Fruit fly (Drosophila melanogaster): ENCODE measurements around the gene PolE1.

The PolE1 gene

dm6 chr3R:23337183-23337825 is 10.6 kb upstream of the PolE1 start (continued):
- TF ChIP-seq fd85E (GFP tag; optimal IDR thresholded peaks at IDR 0.05) = no peak
- no peak for TF ChIP-seq dsx (GFP tag; optimal IDR thresholded peaks at IDR 0.05; ENCODE audit: poor library complexity, severe bottlenecking)
- TF ChIP-seq CG6854 (GFP tag; optimal IDR thresholded peaks at IDR 0.05) = no peak
- TF ChIP-seq pdm3 (GFP tag; optimal IDR thresholded peaks at IDR 0.05) = peak; percentile 14
- TF ChIP-seq CG10669 (GFP tag; optimal IDR thresholded peaks at IDR 0.05) = no peak
- peak; percentile 64 for TF ChIP-seq Met (GFP tag; optimal IDR thresholded peaks at IDR 0.05)
- TF ChIP-seq CG6276 (GFP tag; optimal IDR thresholded peaks at IDR 0.05) = no peak
- no peak for TF ChIP-seq CG4318 (GFP tag; optimal IDR thresholded peaks at IDR 0.05)

dm6 chr3R:23338290-23338689 is 9.6 kb upstream of the PolE1 start:
- TF ChIP-seq fkh (GFP tag; optimal IDR thresholded peaks at IDR 0.05) = peak; percentile 11
- no peak for TF ChIP-seq CG15336 (GFP tag; IDR thresholded peaks at IDR 0.05)
- no peak for TF ChIP-seq CG11762 (GFP tag; optimal IDR thresholded peaks at IDR 0.05; ENCODE audit: insufficient read depth)

dm6 chr3R:23340621-23341020 is 7.3 kb upstream of the PolE1 start:
- TF ChIP-seq CG6276 (GFP tag; optimal IDR thresholded peaks at IDR 0.05) (no peak), topi (GFP tag; optimal IDR thresholded peaks at IDR 0.05) (no peak), fkh (GFP tag; optimal IDR thresholded peaks at IDR 0.05) (peak; percentile 57)

- TF ChIP-seq vri (GFP tag; optimal IDR thresholded peaks at IDR 0.05) = peak; percentile 30
- TF ChIP-seq svp (GFP tag) = peak; percentile 38
- no peak for TF ChIP-seq CG4318 (GFP tag; optimal IDR thresholded peaks at IDR 0.05)
- TF ChIP-seq fkh (GFP tag; optimal IDR thresholded peaks at IDR 0.05) = peak; percentile 25
Measured at dm6 chr3R:23341769-23342352, 6.1 kb upstream of the PolE1 start.

- TF ChIP-seq CG8632 (GFP tag; optimal IDR thresholded peaks at IDR 0.05) (no peak), ss (GFP tag; optimal IDR thresholded peaks at IDR 0.05) (peak in 1 of 2 experiments; percentile 30), Met (GFP tag; optimal IDR thresholded peaks at IDR 0.05) (no peak), OdsH (GFP tag; optimal IDR thresholded peaks at IDR 0.05) (no peak), svp (GFP tag) (peak; percentile 58), CG6808 (GFP tag; optimal IDR thresholded peaks at IDR 0.05) (peak; percentile 3)
Measured at dm6 chr3R:23343707-23344310, 4.1 kb upstream of the PolE1 start.

dm6 chr3R:23345057-23345776 is 2.7 kb upstream of the PolE1 start:
- TF ChIP-seq eg (GFP tag; IDR thresholded peaks at IDR 0.05) = peak; percentile 59
- peak; percentile 51 to 52 for TF ChIP-seq ss (GFP tag; optimal IDR thresholded peaks at IDR 0.05)
- peak; percentile 76 for TF ChIP-seq dsx (GFP tag; optimal IDR thresholded peaks at IDR 0.05; ENCODE audit: poor library complexity, severe bottlenecking)
- no peak for TF ChIP-seq topi (GFP tag; optimal IDR thresholded peaks at IDR 0.05)
- TF ChIP-seq CG9139 (GFP tag; optimal IDR thresholded peaks at IDR 0.05) = peak; percentile 25
- peak; percentile 81 for TF ChIP-seq CG15336 (GFP tag; IDR thresholded peaks at IDR 0.05)
- peak; percentile 46 for TF ChIP-seq Sox14 (GFP tag; optimal IDR thresholded peaks at IDR 0.05)
- no peak for TF ChIP-seq lz (GFP tag; optimal IDR thresholded peaks at IDR 0.05)
- TF ChIP-seq vri (GFP tag; optimal IDR thresholded peaks at IDR 0.05) = no peak
- no peak for TF ChIP-seq fkh (GFP tag; optimal IDR thresholded peaks at IDR 0.05)
- peak; percentile 48 for TF ChIP-seq CG6276 (GFP tag; optimal IDR thresholded peaks at IDR 0.05)
- peak in 1 of 2 experiments; percentile 65 for TF ChIP-seq salr (GFP tag; optimal IDR thresholded peaks at IDR 0.05)
- TF ChIP-seq Hr38 (GFP tag; optimal IDR thresholded peaks at IDR 0.05) = no peak
- TF ChIP-seq Hr4 (GFP tag; optimal IDR thresholded peaks at IDR 0.05) = peak; percentile 55
- TF ChIP-seq CG6854 (GFP tag; optimal IDR thresholded peaks at IDR 0.05) = no peak
- TF ChIP-seq esn (GFP tag; optimal IDR thresholded peaks at IDR 0.05) = no peak
- no peak for TF ChIP-seq Sox15 (GFP tag; optimal IDR thresholded peaks at IDR 0.05)
- peak; percentile 23 for TF ChIP-seq CG11762 (GFP tag; optimal IDR thresholded peaks at IDR 0.05; ENCODE audit: insufficient read depth)
- no peak for TF ChIP-seq cyc (GFP tag; optimal IDR thresholded peaks at IDR 0.05)
- peak; percentile 26 for TF ChIP-seq CG4318 (GFP tag; optimal IDR thresholded peaks at IDR 0.05)
- no peak for TF ChIP-seq CG31627 (GFP tag; optimal IDR thresholded peaks at IDR 0.05)
- TF ChIP-seq fd85E (GFP tag; optimal IDR thresholded peaks at IDR 0.05) = no peak
- peak; percentile 58 for TF ChIP-seq CG3919 (GFP tag; optimal IDR thresholded peaks at IDR 0.05)
- TF ChIP-seq CG11294 (GFP tag; IDR thresholded peaks at IDR 0.05) = no peak
- TF ChIP-seq Smox (GFP tag; optimal IDR thresholded peaks at IDR 0.05) = no peak
- TF ChIP-seq CG1621 (tag; optimal IDR thresholded peaks at IDR 0.05) = peak; percentile 27
- peak; percentile 36 for TF ChIP-seq acj6 (GFP tag; optimal IDR thresholded peaks at IDR 0.05)
- peak; percentile 53 for TF ChIP-seq fd59A (GFP tag; optimal IDR thresholded peaks at IDR 0.05)
- TF ChIP-seq CG10669 (GFP tag; optimal IDR thresholded peaks at IDR 0.05) = peak; percentile 66

Data from whole organism, prepupa.